Worm (Caenorhabditis elegans): ENCODE results near the gene F33G12.6.

ce11 chrII:5093945-5094344 is 44.2 kb downstream of the F33G12.6 start, which contains the start of gene C04G6.13:
- TF ChIP-seq ets-4 (GFP tag; optimal IDR thresholded peaks at IDR 0.05) (no peak), ama-1 (optimal IDR thresholded peaks at IDR 0.05) (no peak), ama-1 (GFP tag; optimal IDR thresholded peaks at IDR 0.05) (no peak), madf-6 (GFP tag; IDR thresholded peaks at IDR 0.05) (no peak), dpl-1 (GFP tag; optimal IDR thresholded peaks at IDR 0.05) (no peak), C06A6.2 (GFP tag; conservative IDR thresholded peaks at IDR 0.05) (no peak), Y79H2A.3 (GFP tag; conservative IDR thresholded peaks at IDR 0.05) (no peak), unc-130 (GFP tag; optimal IDR thresholded peaks at IDR 0.05) (no peak), T26A5.8 (tag; optimal IDR thresholded peaks at IDR 0.05) (no peak), F57C9.4 (tag; optimal IDR thresholded peaks at IDR 0.05) (no peak), Y53F4B.3 (GFP tag; IDR thresholded peaks at IDR 0.05) (no peak), die-1 (tag; optimal IDR thresholded peaks at IDR 0.05) (no peak), snpc-4 (GFP tag; optimal IDR thresholded peaks at IDR 0.05) (no peak), snpc-4 (tag; optimal IDR thresholded peaks at IDR 0.05) (no peak), him-1 (tag; optimal IDR thresholded peaks at IDR 0.05) (no peak), B0035.1 (tag; optimal IDR thresholded peaks at IDR 0.05) (no peak)

Measured in whole organism, young adult.